Fruit fly (Drosophila melanogaster) S2 (cell line): ENCODE data around the gene CG3308.

Experiments
- CG8478 ChIP-seq: fragments of >200 bp; optimal IDR thresholded peaks from 2 replicates; lab custom pipeline; 2018
- CTCF ChIP-seq, 2 experiments: fragments of >200 bp; optimal IDR thresholded peaks; 2 replicates each; lab custom pipeline; 2018

CG3308 gene

dm6 chr3R:21273427-21274038 lies at the start of gene CG3308:
TSS of gene CG3308 (minus strand) at chr3R:21273817.
- no peak for TF ChIP-seq CG8478
- TF ChIP-seq CTCF (optimal IDR thresholded peaks at IDR 0.05; lab: Kevin White, UChicago): peak in 1 of 2 experiments; percentile 8

dm6 chr3R:21319120-21319519 lies 45.5 kb upstream of the CG3308 start:
- TF ChIP-seq CTCF (optimal IDR thresholded peaks at IDR 0.05; lab: Kevin White, UChicago): no peak
- no peak for TF ChIP-seq CG8478

- TF ChIP-seq CG8478 (no peak), CTCF (optimal IDR thresholded peaks at IDR 0.05; lab: Kevin White, UChicago) (no peak)
Measured at dm6 chr3R:21297387-21297956, 23.9 kb upstream of the CG3308 start.

dm6 chr3R:21296728-21297386 lies 23.2 kb upstream of the CG3308 start:
- TF ChIP-seq CG8478: no peak
- no peak for TF ChIP-seq CTCF (optimal IDR thresholded peaks at IDR 0.05; lab: Kevin White, UChicago)

- TF ChIP-seq CTCF (optimal IDR thresholded peaks at IDR 0.05; lab: Kevin White, UChicago): no peak
- no peak for TF ChIP-seq CG8478
Measured at dm6 chr3R:21296038-21296727, 22.6 kb upstream of the CG3308 start.

dm6 chr3R:21295695-21296037 lies 22.0 kb upstream of the CG3308 start:
- TF ChIP-seq CG8478 (no peak), CTCF (optimal IDR thresholded peaks at IDR 0.05; lab: Kevin White, UChicago) (peak; percentile 88 to 91)

- TF ChIP-seq CTCF (optimal IDR thresholded peaks at IDR 0.05; lab: Kevin White, UChicago) (no peak), CG8478 (no peak)
Measured at dm6 chr3R:21295004-21295403, 21.4 kb upstream of the CG3308 start.

- TF ChIP-seq CTCF (optimal IDR thresholded peaks at IDR 0.05; lab: Kevin White, UChicago): no peak
- TF ChIP-seq CG8478: no peak
Measured at dm6 chr3R:21293833-21294232, 20.2 kb upstream of the CG3308 start, which contains the start of gene SIFaR. TSS of gene SIFaR (minus strand) at chr3R:21293998.

dm6 chr3R:21289071-21289613 lies 15.5 kb upstream of the CG3308 start:
- TF ChIP-seq CTCF (optimal IDR thresholded peaks at IDR 0.05; lab: Kevin White, UChicago): no peak
- TF ChIP-seq CG8478: no peak

- TF ChIP-seq CG8478: no peak
- no peak for TF ChIP-seq CTCF (optimal IDR thresholded peaks at IDR 0.05; lab: Kevin White, UChicago)
Measured at dm6 chr3R:21288462-21288861, 14.8 kb upstream of the CG3308 start.

dm6 chr3R:21282897-21283296 lies 9.3 kb upstream of the CG3308 start, which contains the start of gene CG17298:
TSS of gene CG17298 (plus strand) at chr3R:21283197.
- TF ChIP-seq CG8478 (no peak), CTCF (optimal IDR thresholded peaks at IDR 0.05; lab: Kevin White, UChicago) (no peak)

- TF ChIP-seq CTCF (optimal IDR thresholded peaks at IDR 0.05; lab: Kevin White, UChicago): no peak
- TF ChIP-seq CG8478: no peak
Measured at dm6 chr3R:21276111-21276510, 2.5 kb upstream of the CG3308 start, which contains the start of gene CG3301. TSS of gene CG3301 (minus strand) at chr3R:21276249.

dm6 chr3R:21274870-21275269 lies 1.3 kb upstream of the CG3308 start:
- no peak for TF ChIP-seq CTCF (optimal IDR thresholded peaks at IDR 0.05; lab: Kevin White, UChicago)
- no peak for TF ChIP-seq CG8478

dm6 chr3R:21271208-21271607 lies 2.4 kb downstream of the CG3308 start:
- TF ChIP-seq CTCF (optimal IDR thresholded peaks at IDR 0.05; lab: Kevin White, UChicago) (no peak), CG8478 (no peak)

- TF ChIP-seq CTCF (optimal IDR thresholded peaks at IDR 0.05; lab: Kevin White, UChicago): no peak
- no peak for TF ChIP-seq CG8478
Measured at dm6 chr3R:21270609-21271143, 2.9 kb downstream of the CG3308 start.
